Fruit fly (Drosophila melanogaster): Measurements from ENCODE around the gene CG32241.

CG32241 gene

dm6 chr3L:4472768-4473167, 6.3 kb upstream of the CG32241 start, which contains the start of gene CG11349:
TSS of gene CG11349 (plus strand) at chr3L:4473068.
- TF ChIP-seq Hr51 (GFP tag; optimal IDR thresholded peaks at IDR 0.05): no peak
- no peak for TF ChIP-seq CG18476 (GFP tag; optimal IDR thresholded peaks at IDR 0.05)
- TF ChIP-seq HLHmδ (GFP tag; optimal IDR thresholded peaks at IDR 0.05): no peak
- TF ChIP-seq crol (GFP tag; IDR thresholded peaks at IDR 0.05): no peak
- no peak for TF ChIP-seq amos (GFP tag; IDR thresholded peaks at IDR 0.05; ENCODE audit: partially characterized antibody)
- TF ChIP-seq CG15011 (GFP tag; optimal IDR thresholded peaks at IDR 0.05): no peak
- no peak for TF ChIP-seq CG17802 (tag; optimal IDR thresholded peaks at IDR 0.05)
- TF ChIP-seq salm (tag; optimal IDR thresholded peaks at IDR 0.05): no peak
- TF ChIP-seq CG1602 (GFP tag; optimal IDR thresholded peaks at IDR 0.05): no peak
- no peak for TF ChIP-seq nau (GFP tag; optimal IDR thresholded peaks at IDR 0.05)
- no peak for TF ChIP-seq ara (GFP tag; IDR thresholded peaks at IDR 0.05)
- TF ChIP-seq wdn (GFP tag; IDR thresholded peaks at IDR 0.05): no peak
- no peak for TF ChIP-seq CG1024 (GFP tag; IDR thresholded peaks at IDR 0.05)
- no peak for TF ChIP-seq Sry-β (GFP tag; optimal IDR thresholded peaks at IDR 0.05)
- TF ChIP-seq Aef1 (GFP tag; IDR thresholded peaks at IDR 0.05): no peak
- TF ChIP-seq CG2712 (tag; optimal IDR thresholded peaks at IDR 0.05): no peak
- TF ChIP-seq CG18619 (GFP tag; optimal IDR thresholded peaks at IDR 0.05): no peak
- no peak for TF ChIP-seq wek (GFP tag; optimal IDR thresholded peaks at IDR 0.05)
- TF ChIP-seq CG6813 (GFP tag; optimal IDR thresholded peaks at IDR 0.05): no peak
- TF ChIP-seq pb (GFP tag; optimal IDR thresholded peaks at IDR 0.05): no peak

- TF ChIP-seq bsh (GFP tag; optimal IDR thresholded peaks at IDR 0.05) (no peak), zfh1 (GFP tag; IDR thresholded peaks at IDR 0.05) (no peak), CG30431 (GFP tag; optimal IDR thresholded peaks at IDR 0.05) (no peak), Side (GFP tag; optimal IDR thresholded peaks at IDR 0.05) (no peak)
Measured at dm6 chr3L:4471449-4471848, 5.0 kb upstream of the CG32241 start, which contains the start of gene CG32248. TSS of gene CG32248 (plus strand) at chr3L:4471749.

dm6 chr3L:4469701-4470100, 3.3 kb upstream of the CG32241 start, which contains the start of gene CG32249:
TSS of gene CG32249 (plus strand) at chr3L:4470001.
- TF ChIP-seq twi (tag; optimal IDR thresholded peaks at IDR 0.05) (no peak), Dip3 (GFP tag; optimal IDR thresholded peaks at IDR 0.05) (no peak), lola (GFP tag; optimal IDR thresholded peaks at IDR 0.05) (no peak), CG4404 (GFP tag; IDR thresholded peaks at IDR 0.05) (no peak), Vsx1 (GFP tag; optimal IDR thresholded peaks at IDR 0.05) (no peak), CG15073 (GFP tag; optimal IDR thresholded peaks at IDR 0.05) (no peak), CG8924 (tag; optimal IDR thresholded peaks at IDR 0.05) (no peak)

dm6 chr3L:4463773-4464301, 2.6 kb downstream of the CG32241 start, which contains the start of gene CG15024:
TSS of gene CG15024 (minus strand) at chr3L:4463823.
- TF ChIP-seq mirr (GFP tag; optimal IDR thresholded peaks at IDR 0.05) (peak; percentile 6), CG5245 (GFP tag; optimal IDR thresholded peaks at IDR 0.05) (no peak), pros (GFP tag; optimal IDR thresholded peaks at IDR 0.05) (peak; percentile 83), sim (GFP tag; IDR thresholded peaks at IDR 0.05) (no peak), Hr78 (GFP tag; optimal IDR thresholded peaks at IDR 0.05) (peak in 1 of 2 experiments; percentile 78), Awh (GFP tag; IDR thresholded peaks at IDR 0.05) (0 out of 2 replicates have a peak, but pooled peaks have one; percentile 7), CG12219 (GFP tag; optimal IDR thresholded peaks at IDR 0.05) (no peak), CG12769 (tag; optimal IDR thresholded peaks at IDR 0.05) (peak; percentile 1), slou (GFP tag; optimal IDR thresholded peaks at IDR 0.05) (no peak), sens (GFP tag) (peak; percentile 38), chinmo (GFP tag; IDR thresholded peaks at IDR 0.05; ENCODE audit: partially characterized antibody) (peak; percentile 92; the same call in 2 of the 4 replicates), CG8290 (GFP tag; optimal IDR thresholded peaks at IDR 0.05) (no peak), CG8290 (tag; optimal IDR thresholded peaks at IDR 0.05) (peak in 1 of 2 experiments; percentile 24), fd102C (GFP tag; optimal IDR thresholded peaks at IDR 0.05) (no peak), Hmr (GFP tag; optimal IDR thresholded peaks at IDR 0.05) (no peak)
